Worm (Caenorhabditis elegans): ENCODE results near the gene R01H10.4.

DNA sequence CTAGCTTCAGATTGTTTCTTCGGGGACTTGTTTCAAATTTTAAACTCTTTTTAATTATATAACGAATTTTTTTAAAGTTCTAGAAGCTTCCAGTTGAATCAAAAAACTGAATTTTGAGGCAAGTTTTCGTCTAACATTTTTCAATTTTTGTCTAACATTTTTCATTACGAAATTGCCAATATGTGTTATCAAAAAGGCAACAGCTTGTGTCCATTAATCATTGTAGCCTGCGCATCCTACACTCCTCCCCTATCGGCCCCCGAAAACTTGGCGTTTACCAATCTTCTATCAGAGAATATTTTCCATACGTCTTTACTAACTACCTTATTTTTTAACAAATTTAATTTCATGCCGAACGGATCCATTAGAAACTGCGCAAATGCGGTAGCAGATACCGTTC lies 45.5 kb downstream of the R01H10.4 start, which contains the start of gene vglu-3:
- TF ChIP-seq unc-62 (GFP tag; optimal IDR thresholded peaks at IDR 0.05) = no peak
- TF ChIP-seq lin-39 (tag; optimal IDR thresholded peaks at IDR 0.05) = no peak
- TF ChIP-seq lsy-2 (tag; optimal IDR thresholded peaks at IDR 0.05) = no peak
- no peak for TF ChIP-seq nhr-11 (tag; optimal IDR thresholded peaks at IDR 0.05)
- TF ChIP-seq mdl-1 (tag; optimal IDR thresholded peaks at IDR 0.05) = no peak
- TF ChIP-seq R02D3.7 (tag; optimal IDR thresholded peaks at IDR 0.05) = no peak
- TF ChIP-seq mab-5 (tag; optimal IDR thresholded peaks at IDR 0.05) = no peak
- no peak for TF ChIP-seq elt-3 (tag; optimal IDR thresholded peaks at IDR 0.05)
- TF ChIP-seq ceh-16 (tag; optimal IDR thresholded peaks at IDR 0.05) = no peak
- TF ChIP-seq ama-1 (optimal IDR thresholded peaks at IDR 0.05) = no peak
- no peak for TF ChIP-seq lin-13 (GFP tag; optimal IDR thresholded peaks at IDR 0.05)
- TF ChIP-seq skn-1 (tag; optimal IDR thresholded peaks at IDR 0.05) = no peak
- TF ChIP-seq unc-39 (tag; optimal IDR thresholded peaks at IDR 0.05) = no peak
- TF ChIP-seq snpc-4 (tag; optimal IDR thresholded peaks at IDR 0.05) = no peak
